Worm (Caenorhabditis elegans): Measurements from ENCODE around the gene nlp-9.
"Not testable (repeated sequence)": the region's sequence is repeated elsewhere in the genome, so short reads cannot be mapped to it uniquely, and the experiment has no call there.

- not testable (repeated sequence) for TF ChIP-seq mxl-2 (GFP tag; conservative IDR thresholded peaks at IDR 0.05); F44E2.7 (GFP tag; IDR thresholded peaks at IDR 0.05); lin-15B (tag; optimal IDR thresholded peaks at IDR 0.05); tra-1 (GFP tag; IDR thresholded peaks at IDR 0.05); hif-1 (tag; optimal IDR thresholded peaks at IDR 0.05)
Observed at ce11 chrV:4268213-4268612, 48.8 kb downstream of the nlp-9 start, which contains the start of gene srt-36.
